Worm (Caenorhabditis elegans): ENCODE results near the gene pdha-1.

DNA sequence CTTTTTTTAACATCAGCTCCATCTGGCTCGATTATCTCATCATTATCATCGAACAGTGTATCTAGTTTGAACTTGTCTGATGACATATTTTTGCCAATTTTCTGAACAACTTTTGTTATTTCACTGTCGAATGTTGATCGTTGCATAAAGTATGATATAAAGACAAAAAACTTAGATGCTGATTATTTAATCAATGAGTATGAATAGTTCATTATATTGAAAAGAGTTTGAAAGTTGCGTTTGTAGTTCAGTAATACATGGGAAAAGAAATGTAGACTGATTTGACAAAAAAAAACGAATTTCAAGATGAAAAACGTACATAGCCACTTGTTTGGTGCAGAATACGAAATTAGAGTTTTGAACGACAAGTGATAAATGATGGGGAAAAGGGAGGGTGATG lies 43.6 kb upstream of the pdha-1 start, which contains the start of gene hda-2:
- TF ChIP-seq unc-62 (GFP tag; optimal IDR thresholded peaks at IDR 0.05) (no peak), atf-7 (tag; optimal IDR thresholded peaks at IDR 0.05) (no peak), lir-1 (GFP tag; conservative IDR thresholded peaks at IDR 0.05) (no peak), Y56A3A.18 (GFP tag; IDR thresholded peaks at IDR 0.05) (no peak), ztf-22 (GFP tag; optimal IDR thresholded peaks at IDR 0.05) (no peak), hmg-1.2 (GFP tag; IDR thresholded peaks at IDR 0.05) (no peak), tbp1 (GFP tag; optimal IDR thresholded peaks at IDR 0.05) (no peak)
